Fruit fly (Drosophila melanogaster): ENCODE measurements around the gene CG14715.
A peak's percentile ranks its signal among the peaks of the same experiment; 100 is the strongest.

The CG14715 gene

DNA sequence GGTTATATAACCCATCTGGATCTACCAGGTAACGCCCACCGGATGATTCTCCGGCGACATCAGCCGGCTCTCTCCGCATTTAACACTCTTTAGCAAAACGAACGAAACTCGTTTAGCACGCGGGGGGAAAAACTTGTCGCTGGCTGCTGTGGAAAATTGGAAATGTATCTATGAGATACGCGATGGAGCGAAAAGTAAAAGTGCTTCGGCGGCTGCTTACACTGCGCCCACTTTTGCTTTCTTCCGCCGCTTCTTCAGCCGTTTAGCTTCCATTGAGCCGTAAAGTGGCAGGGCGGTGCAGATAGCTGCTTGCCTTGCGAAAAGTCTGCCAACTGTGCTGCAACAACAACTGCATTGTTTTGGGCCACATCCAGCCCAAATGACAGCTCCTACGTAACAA lies 12.8 kb upstream of the CG14715 start:
- no peak for TF ChIP-seq tai (GFP tag; optimal IDR thresholded peaks at IDR 0.05)
- TF ChIP-seq Mio (GFP tag; optimal IDR thresholded peaks at IDR 0.05) = no peak
- TF ChIP-seq CG32264 (GFP tag; optimal IDR thresholded peaks at IDR 0.05) = no peak

DNA sequence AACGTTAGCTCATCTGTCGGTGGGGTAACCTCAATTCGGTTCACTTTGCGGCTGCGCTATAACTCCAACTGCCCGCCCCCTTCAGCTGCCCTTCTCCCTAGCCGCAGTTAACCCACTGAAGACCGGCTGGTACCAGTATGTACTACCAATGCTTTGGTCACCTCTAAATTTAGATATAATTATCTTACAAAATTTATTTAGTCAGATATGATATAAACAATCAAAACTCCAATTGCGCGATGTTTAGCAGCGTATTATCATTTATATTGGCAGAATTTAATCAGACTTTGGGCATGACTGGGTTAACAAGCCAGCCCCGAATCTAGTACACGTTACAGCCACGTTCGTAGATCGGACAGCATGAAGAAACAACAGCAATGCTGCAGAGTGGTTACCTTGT lies 12.3 kb upstream of the CG14715 start:
- TF ChIP-seq fru (GFP tag; optimal IDR thresholded peaks at IDR 0.05) (peak; percentile 0), psq (GFP tag; optimal IDR thresholded peaks at IDR 0.05) (no peak)

DNA sequence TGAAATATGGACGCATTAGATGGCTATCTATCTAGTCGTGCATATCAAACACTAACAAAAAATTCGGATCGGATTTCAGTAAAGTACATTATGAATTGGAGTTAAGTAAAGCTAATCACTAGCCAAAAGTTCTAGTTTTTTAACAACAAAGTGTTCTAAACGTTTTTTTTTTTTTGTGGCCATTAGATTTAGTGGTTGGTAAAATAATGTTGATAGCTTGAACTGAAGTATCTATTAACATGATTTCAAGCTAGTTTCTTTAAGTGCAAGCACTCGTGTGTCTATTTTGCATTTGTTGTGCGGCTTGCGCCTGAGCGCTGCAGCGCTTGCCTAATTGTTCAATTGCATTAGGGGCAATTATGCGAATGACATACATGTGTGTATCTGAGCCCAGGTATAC lies 11.4 kb upstream of the CG14715 start:
- TF ChIP-seq GATAd (GFP tag; optimal IDR thresholded peaks at IDR 0.05) (no peak), Myc (optimal IDR thresholded peaks at IDR 0.05) (no peak), Mio (GFP tag; optimal IDR thresholded peaks at IDR 0.05) (no peak), tai (GFP tag; optimal IDR thresholded peaks at IDR 0.05) (no peak), foxo (GFP tag; optimal IDR thresholded peaks at IDR 0.05) (no peak), sage (GFP tag; optimal IDR thresholded peaks at IDR 0.05) (no peak)

DNA sequence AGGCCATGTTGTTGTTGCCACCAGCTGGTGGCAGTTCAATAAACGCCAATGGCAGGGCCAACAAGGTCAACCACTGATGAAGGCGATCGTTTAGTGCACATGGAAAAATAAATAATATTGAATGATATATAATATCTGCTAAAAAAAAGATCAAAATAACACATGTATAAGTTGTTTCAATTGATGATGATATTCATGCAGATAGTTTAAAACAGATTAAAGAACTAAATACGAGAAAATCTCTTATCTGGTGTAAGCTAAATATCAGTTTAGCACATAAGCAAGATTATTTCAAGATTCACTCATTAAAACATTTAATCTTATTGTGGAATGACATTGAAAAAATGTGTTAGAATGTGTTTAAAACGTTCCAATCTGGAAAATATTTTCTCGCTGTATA lies 10.6 kb upstream of the CG14715 start:
- peak; percentile 19 for TF ChIP-seq OdsH (GFP tag; optimal IDR thresholded peaks at IDR 0.05)
- TF ChIP-seq foxo (GFP tag; optimal IDR thresholded peaks at IDR 0.05) = peak in 1 of 2 experiments; percentile 5
- no peak for TF ChIP-seq brk (GFP tag; optimal IDR thresholded peaks at IDR 0.05)

DNA sequence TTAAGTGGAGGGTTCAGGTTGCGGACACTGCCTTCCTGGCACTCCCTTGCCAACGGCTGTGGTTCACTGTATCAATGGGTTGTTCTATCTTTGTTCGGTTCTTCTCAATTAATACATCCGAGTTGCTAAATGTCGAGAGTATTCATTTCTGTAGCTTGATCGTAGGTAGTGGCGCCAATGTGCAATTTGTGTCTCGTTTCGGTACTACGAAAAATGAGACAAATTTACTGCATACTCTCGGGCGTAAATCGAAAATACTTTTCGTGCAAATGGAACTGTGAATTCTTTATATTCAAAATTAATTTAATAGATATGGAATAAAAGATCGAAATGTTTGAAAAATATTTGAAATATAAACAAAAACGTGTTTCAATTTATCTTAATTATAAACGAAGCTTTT lies 8.5 kb upstream of the CG14715 start:
- no peak for TF ChIP-seq sv (GFP tag; optimal IDR thresholded peaks at IDR 0.05)
- TF ChIP-seq foxo (GFP tag; optimal IDR thresholded peaks at IDR 0.05) = peak in 1 of 2 experiments; percentile 14
- peak; percentile 89 for TF ChIP-seq Myc (optimal IDR thresholded peaks at IDR 0.05)
- TF ChIP-seq rgr (GFP tag; optimal IDR thresholded peaks at IDR 0.05) = peak; percentile 10

DNA sequence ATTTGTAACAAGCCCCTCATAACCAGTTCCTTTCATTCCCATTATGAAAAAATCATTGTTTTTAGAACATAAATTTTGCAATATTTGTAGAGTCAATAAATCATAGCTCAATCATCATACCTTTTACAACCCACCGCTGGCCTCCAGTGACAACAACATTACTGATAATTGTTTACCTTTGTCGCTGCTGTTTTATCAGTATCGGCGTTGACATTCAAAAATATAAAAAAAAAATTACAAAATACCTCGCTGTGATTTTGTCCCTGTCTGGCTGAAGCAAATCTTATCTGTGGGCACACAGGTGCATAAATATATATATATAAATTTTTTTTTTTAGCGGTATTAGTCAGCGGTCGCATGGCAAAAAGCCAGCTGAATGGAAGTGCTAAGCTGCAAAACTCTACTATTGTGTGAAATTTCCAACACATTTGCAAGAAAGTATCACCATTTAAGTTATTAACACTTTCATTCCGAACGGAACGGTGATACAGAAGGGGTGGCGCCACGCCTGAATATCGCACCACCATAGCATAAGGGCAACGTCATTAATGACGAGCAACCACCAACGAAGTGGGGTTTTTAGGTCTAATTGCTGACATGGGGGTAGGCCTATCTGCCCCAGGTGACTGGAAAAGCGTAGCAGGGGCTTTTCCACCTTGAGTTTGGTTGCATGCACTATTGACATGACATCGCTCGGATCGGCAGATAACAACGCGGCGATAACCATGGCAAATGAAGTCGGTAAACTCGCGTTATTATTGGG lies 7.9 kb upstream of the CG14715 start:
- TF ChIP-seq pan (optimal IDR thresholded peaks at IDR 0.05) = no peak
- TF ChIP-seq Hr83 (GFP tag; optimal IDR thresholded peaks at IDR 0.05; ENCODE audit: poor library complexity, severe bottlenecking) = no peak
- no peak for TF ChIP-seq N (GFP tag; optimal IDR thresholded peaks at IDR 0.05)
- TF ChIP-seq Myc (optimal IDR thresholded peaks at IDR 0.05) = no peak
- peak; percentile 21 for TF ChIP-seq Hnf4 (GFP tag; optimal IDR thresholded peaks at IDR 0.05)
- TF ChIP-seq Rel (GFP tag; optimal IDR thresholded peaks at IDR 0.05) = peak; percentile 1
- peak; percentile 50 for TF ChIP-seq Rel (tag; optimal IDR thresholded peaks at IDR 0.05)
- no peak for TF ChIP-seq Dif (GFP tag; optimal IDR thresholded peaks at IDR 0.05; ENCODE audit: partially characterized antibody)
- peak; percentile 21 for TF ChIP-seq sage (GFP tag; optimal IDR thresholded peaks at IDR 0.05)
- TF ChIP-seq ey (GFP tag; optimal IDR thresholded peaks at IDR 0.05) = no peak
- TF ChIP-seq Abd-B (GFP tag; optimal IDR thresholded peaks at IDR 0.05) = no peak
- TF ChIP-seq Vsx2 (GFP tag; optimal IDR thresholded peaks at IDR 0.05; ENCODE audit: partially characterized antibody) = no peak
- TF ChIP-seq HLH106 (tag; optimal IDR thresholded peaks at IDR 0.05) = no peak

DNA sequence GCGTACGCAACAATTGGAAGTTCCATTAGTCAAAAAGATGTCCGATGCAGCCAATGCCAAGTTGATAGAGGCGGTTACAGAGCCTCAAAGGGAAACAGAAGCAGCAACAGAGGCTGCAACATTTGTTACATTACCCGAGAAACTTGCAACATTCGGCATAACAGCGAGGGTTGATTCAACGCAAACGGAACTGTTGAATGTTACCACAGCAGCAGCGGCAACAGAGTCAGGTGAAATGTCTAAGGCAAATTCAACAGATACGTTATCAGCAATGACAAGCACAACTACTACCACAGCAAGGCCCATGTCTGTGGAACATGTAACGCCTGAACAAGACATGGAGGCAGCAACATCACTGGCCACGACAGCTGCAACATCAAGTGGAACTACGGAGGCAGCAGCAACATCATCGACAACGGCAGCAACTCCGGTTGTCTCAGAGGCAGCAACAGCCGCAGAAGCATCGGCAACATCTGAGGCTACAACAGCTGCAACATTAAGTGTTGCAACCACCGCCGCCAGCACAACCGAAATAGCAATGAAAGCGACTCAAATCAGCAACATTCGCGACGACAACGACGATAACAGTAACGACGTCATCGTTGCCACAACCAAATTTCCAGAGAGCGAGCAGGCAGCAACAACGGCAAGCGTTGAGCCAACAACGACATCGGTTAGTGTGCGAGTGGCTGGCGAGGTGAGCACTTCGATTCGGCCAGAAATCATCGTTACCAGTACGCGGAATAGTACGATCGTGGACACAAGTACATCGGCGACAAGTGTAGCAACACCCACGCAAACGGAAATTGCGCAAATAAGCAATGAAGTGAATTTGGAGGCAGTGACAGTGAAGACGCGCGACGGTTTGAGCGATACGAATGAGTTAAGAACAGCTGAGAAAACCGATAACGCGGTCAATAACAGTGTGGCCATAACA lies 4.7 kb upstream of the CG14715 start:
- TF ChIP-seq dl (GFP tag; optimal IDR thresholded peaks at IDR 0.05; ENCODE audit: insufficient read depth in 1 of 2, partially characterized antibody in 2 of 2) (no peak), Sp1 (GFP tag; optimal IDR thresholded peaks at IDR 0.05) (peak; percentile 1), h (GFP tag; optimal IDR thresholded peaks at IDR 0.05) (peak; percentile 43), OdsH (GFP tag; optimal IDR thresholded peaks at IDR 0.05) (peak; percentile 7)

Measured in whole organism, wandering third instar larva.